Worm (Caenorhabditis elegans): ENCODE measurements around the gene ttr-25.

DNA sequence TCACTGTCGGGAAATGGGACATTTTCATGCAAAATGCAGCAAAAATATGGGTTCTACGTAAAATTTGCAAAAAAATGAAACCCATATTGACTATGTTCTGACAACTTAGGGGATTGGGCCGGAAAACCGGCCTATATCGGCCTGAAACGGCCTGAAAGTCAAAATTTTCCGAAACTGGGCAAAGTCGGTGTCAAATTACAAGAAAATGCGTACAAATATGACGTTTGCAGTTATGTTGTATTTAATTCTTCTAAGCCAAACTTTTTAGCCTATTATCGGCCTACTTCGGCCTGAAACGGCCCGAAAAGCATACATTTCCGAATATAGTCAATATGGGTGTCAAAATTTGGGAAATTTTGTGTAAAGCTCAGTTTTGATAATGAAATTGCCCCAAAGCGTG, 44.7 kb upstream of the ttr-25 start:
- TF ChIP-seq aly-2 (tag; optimal IDR thresholded peaks at IDR 0.05) (no peak), fkh-10 (GFP tag; optimal IDR thresholded peaks at IDR 0.05) (no peak), ZK546.5 (tag; optimal IDR thresholded peaks at IDR 0.05) (no peak), ceh-28 (tag; optimal IDR thresholded peaks at IDR 0.05) (no peak), nhr-67 (tag; optimal IDR thresholded peaks at IDR 0.05) (no peak), unc-62 (GFP tag; optimal IDR thresholded peaks at IDR 0.05) (no peak), elt-2 (tag; optimal IDR thresholded peaks at IDR 0.05) (no peak), elt-1 (tag; optimal IDR thresholded peaks at IDR 0.05) (no peak), mdl-1 (tag; optimal IDR thresholded peaks at IDR 0.05) (no peak), nhr-237 (tag; optimal IDR thresholded peaks at IDR 0.05) (no peak), ceh-82 (tag; optimal IDR thresholded peaks at IDR 0.05) (no peak), nhr-12 (tag; optimal IDR thresholded peaks at IDR 0.05) (no peak), pqm-1 (tag; optimal IDR thresholded peaks at IDR 0.05) (no peak), nhr-28 (tag; optimal IDR thresholded peaks at IDR 0.05) (no peak)

All from whole organism, L3 larva.